Fruit fly (Drosophila melanogaster) whole organism, embryonic: Measurements from ENCODE around the gene CG5326.
A peak's percentile ranks its signal among the peaks of the same experiment; 100 is the strongest.

Experiments
- Adf1 ChIP-seq: fragments of 200-800 bp; sonication (Bioruptor generic); IDR thresholded peaks from 2 replicates; pipeline ENCODE4 v1.3.6; 2022; ENCODE audit warnings: missing biosample characterization, missing genetic modification characterization
- CG1024 ChIP-seq: fragments of 200-800 bp; sonication (Bioruptor generic); IDR thresholded peaks from 2 replicates; pipeline ENCODE4 v1.3.6; 2022; ENCODE audit warnings: missing biosample characterization, missing genetic modification characterization
- CG10543 ChIP-seq: fragments of 200-800 bp; sonication (Bioruptor generic); optimal IDR thresholded peaks from 3 replicates; lab custom pipeline; 2017; ENCODE audit warnings: missing biosample characterization, mild to moderate bottlenecking, missing genetic modification characterization, moderate library complexity
- CG10979 ChIP-seq: fragments of 200-800 bp; sonication (Bioruptor generic); optimal IDR thresholded peaks from 2 replicates; lab custom pipeline; 2018; ENCODE audit warnings: missing biosample characterization, mild to moderate bottlenecking, missing genetic modification characterization, moderate library complexity
- CG11723 ChIP-seq: fragments of 200-800 bp; sonication (Bioruptor generic); optimal IDR thresholded peaks from 2 replicates; lab custom pipeline; 2017; ENCODE audit warnings: missing biosample characterization, mild to moderate bottlenecking, missing genetic modification characterization
- CG12391 ChIP-seq: fragments of 200-800 bp; sonication (Bioruptor generic); optimal IDR thresholded peaks from 3 replicates; lab custom pipeline; 2018; ENCODE audit warnings: missing biosample characterization, mild to moderate bottlenecking, missing genetic modification characterization, moderate library complexity
- CG12744 ChIP-seq: fragments of 200-800 bp; sonication (Bioruptor generic); optimal IDR thresholded peaks from 2 replicates; lab custom pipeline; 2016; ENCODE audit warnings: missing biosample characterization, missing genetic modification characterization
- CG12769 ChIP-seq: fragments of 200-800 bp; sonication (Bioruptor generic); optimal IDR thresholded peaks from 2 replicates; lab custom pipeline; 2019; ENCODE audit warnings: missing biosample characterization, mild to moderate bottlenecking, missing genetic modification characterization, moderate library complexity
- CG14014 ChIP-seq: fragments of 200-800 bp; sonication (Bioruptor generic); IDR thresholded peaks from 2 replicates; pipeline ENCODE4 v1.3.6; 2022; ENCODE audit warnings: missing biosample characterization, missing genetic modification characterization
- CG15073 ChIP-seq: fragments of 200-800 bp; sonication (Bioruptor generic); optimal IDR thresholded peaks from 2 replicates; lab custom pipeline; 2016; ENCODE audit warnings: missing biosample characterization, missing genetic modification characterization
- CG1529 ChIP-seq: fragments of 200-800 bp; sonication (Bioruptor generic); optimal IDR thresholded peaks from 3 replicates; lab custom pipeline; 2018; ENCODE audit warnings: missing biosample characterization, missing genetic modification characterization
- CG15479 ChIP-seq: fragments of 200-800 bp; sonication (Bioruptor generic); optimal IDR thresholded peaks from 3 replicates; lab custom pipeline; 2019; ENCODE audit warnings: missing biosample characterization, mild to moderate bottlenecking, missing genetic modification characterization, moderate library complexity
- CG1603 ChIP-seq: fragments of 200-800 bp; sonication (Bioruptor generic); optimal IDR thresholded peaks from 2 replicates; lab custom pipeline; 2019; ENCODE audit warnings: missing biosample characterization, mild to moderate bottlenecking, missing genetic modification characterization, moderate library complexity
- CG1647 ChIP-seq: fragments of 200-800 bp; sonication (Bioruptor generic); optimal IDR thresholded peaks from 3 replicates; lab custom pipeline; 2016; ENCODE audit warnings: missing biosample characterization, missing genetic modification characterization
- CG17802 ChIP-seq: fragments of 200-800 bp; sonication (Bioruptor generic); optimal IDR thresholded peaks from 2 replicates; lab custom pipeline; 2018; ENCODE audit warnings: missing biosample characterization, mild to moderate bottlenecking, missing genetic modification characterization, moderate library complexity
- CG18599 ChIP-seq: fragments of 200-800 bp; sonication (Bioruptor generic); optimal IDR thresholded peaks from 3 replicates; lab custom pipeline; 2017; ENCODE audit warnings: missing biosample characterization, missing genetic modification characterization, mild to moderate bottlenecking, moderate library complexity, missing genetic modification reagents
- CG18764 ChIP-seq: fragments of 200-800 bp; sonication (Bioruptor generic); optimal IDR thresholded peaks from 3 replicates; lab custom pipeline; 2016; ENCODE audit warnings: missing biosample characterization, missing genetic modification characterization
- CG2202 ChIP-seq: fragments of 200-800 bp; sonication (Bioruptor generic); optimal IDR thresholded peaks from 2 replicates; lab custom pipeline; 2018; ENCODE audit warnings: missing biosample characterization, mild to moderate bottlenecking, missing genetic modification characterization
- CG2678 ChIP-seq: fragments of 200-800 bp; sonication (Bioruptor generic); optimal IDR thresholded peaks from 3 replicates; lab custom pipeline; 2019; ENCODE audit warnings: missing biosample characterization, mild to moderate bottlenecking, missing genetic modification characterization, moderate library complexity
- CG32767 ChIP-seq: fragments of 200-800 bp; sonication (Bioruptor generic); IDR thresholded peaks from 2 replicates; pipeline ENCODE4 v1.3.6; 2022; ENCODE audit warnings: missing biosample characterization, missing genetic modification characterization
- CG3407 ChIP-seq: fragments of 200-800 bp; sonication (Bioruptor generic); optimal IDR thresholded peaks from 2 replicates; lab custom pipeline; 2018; ENCODE audit warnings: missing biosample characterization, mild to moderate bottlenecking, missing genetic modification characterization
- CG42726 ChIP-seq: fragments of 200-800 bp; sonication (Bioruptor generic); IDR thresholded peaks from 2 replicates; pipeline ENCODE4 v1.3.6; 2022; ENCODE audit warnings: missing biosample characterization, missing genetic modification characterization; ENCODE audit not compliant: partially characterized antibody
- CG5180 ChIP-seq: fragments of 200-800 bp; sonication (Bioruptor generic); optimal IDR thresholded peaks from 3 replicates; lab custom pipeline; 2017; ENCODE audit warnings: missing biosample characterization, missing genetic modification characterization, mild to moderate bottlenecking, moderate library complexity, missing genetic modification reagents
- CG9817 ChIP-seq: fragments of 200-800 bp; sonication (Bioruptor generic); optimal IDR thresholded peaks from 2 replicates; lab custom pipeline; 2018; ENCODE audit warnings: missing biosample characterization, mild to moderate bottlenecking, missing genetic modification characterization, moderate library complexity
- CoRest ChIP-seq: fragments of 200-800 bp; sonication (Bioruptor generic); optimal IDR thresholded peaks from 3 replicates; lab custom pipeline; 2018; ENCODE audit warnings: missing biosample characterization, mild to moderate bottlenecking, missing genetic modification characterization, moderate library complexity
- Dref ChIP-seq: fragments of 200-800 bp; sonication (Bioruptor generic); IDR thresholded peaks from 2 replicates; pipeline ENCODE4 v1.3.6; 2022; ENCODE audit warnings: missing biosample characterization, missing genetic modification characterization
- E2f1 ChIP-seq: fragments of 200-800 bp; sonication (Bioruptor generic); IDR thresholded peaks from 2 replicates; pipeline ENCODE4 v1.3.6; 2022; ENCODE audit warnings: missing biosample characterization, missing genetic modification characterization
- Ets97D ChIP-seq: fragments of 200-800 bp; sonication (Bioruptor generic); optimal IDR thresholded peaks from 3 replicates; lab custom pipeline; 2016; ENCODE audit warnings: missing biosample characterization, missing genetic modification characterization
- HmgD ChIP-seq: fragments of 200-800 bp; sonication (Bioruptor generic); optimal IDR thresholded peaks from 3 replicates; lab custom pipeline; 2016; ENCODE audit warnings: missing biosample characterization, missing genetic modification characterization
- Kr ChIP-seq: fragments of 200-800 bp; sonication (Bioruptor generic); optimal IDR thresholded peaks from 2 replicates; lab custom pipeline; 2017; ENCODE audit warnings: missing biosample characterization, mild to moderate bottlenecking, missing genetic modification characterization
- MTF-1 ChIP-seq: fragments of 200-800 bp; sonication (Bioruptor generic); optimal IDR thresholded peaks from 2 replicates; lab custom pipeline; 2018; ENCODE audit warnings: missing biosample characterization, mild to moderate bottlenecking, missing genetic modification characterization, borderline replicate concordance
- PHDP ChIP-seq: fragments of 200-800 bp; sonication (Bioruptor generic); optimal IDR thresholded peaks from 3 replicates; lab custom pipeline; 2018; ENCODE audit warnings: missing biosample characterization, mild to moderate bottlenecking, missing genetic modification characterization, moderate library complexity
- Rx ChIP-seq: fragments of 200-800 bp; sonication (Bioruptor generic); IDR thresholded peaks from 2 replicates; pipeline ENCODE4 v1.3.6; 2022; ENCODE audit warnings: missing biosample characterization, missing genetic modification characterization
- Ssrp ChIP-seq: fragments of 200-800 bp; sonication (Bioruptor generic); optimal IDR thresholded peaks from 2 replicates; lab custom pipeline; 2018; ENCODE audit warnings: missing biosample characterization, mild to moderate bottlenecking, missing genetic modification characterization, moderate library complexity
- Stat92E ChIP-seq, 3 experiments: fragments of >200 bp in 2 of 3; fragments of 200-800 bp in 1 of 3; sonication (Bioruptor generic) in 1 of 3; optimal IDR thresholded peaks; 2 replicates each; lab custom pipeline; 2017 to 2019; ENCODE audit warnings: missing biosample characterization in 3 of 3, missing genetic modification characterization in 3 of 3, mild to moderate bottlenecking in 1 of 3, moderate library complexity in 1 of 3
- Vsx1 ChIP-seq: fragments of 200-800 bp; sonication (Bioruptor generic); optimal IDR thresholded peaks from 2 replicates; lab custom pipeline; 2017; ENCODE audit warnings: missing biosample characterization, mild to moderate bottlenecking, missing genetic modification characterization, missing genetic modification reagents
- amos ChIP-seq: fragments of 200-800 bp; sonication (Bioruptor generic); IDR thresholded peaks from 2 replicates; pipeline ENCODE4 v1.3.6; 2022; ENCODE audit warnings: missing biosample characterization, missing genetic modification characterization; ENCODE audit not compliant: partially characterized antibody
- ato ChIP-seq: fragments of 200-800 bp; sonication (Bioruptor generic); IDR thresholded peaks from 2 replicates; pipeline ENCODE4 v1.3.6; 2022; ENCODE audit warnings: missing biosample characterization, missing genetic modification characterization; ENCODE audit not compliant: partially characterized antibody
- ci ChIP-seq: fragments of 200-800 bp; sonication (Bioruptor generic); IDR thresholded peaks from 3 replicates; pipeline ENCODE4 v1.3.6; 2022; ENCODE audit warnings: missing biosample characterization, missing genetic modification characterization
- dan ChIP-seq: fragments of 200-800 bp; sonication (Bioruptor generic); IDR thresholded peaks from 2 replicates; pipeline ENCODE4 v1.3.6; 2022; ENCODE audit warnings: missing biosample characterization, missing genetic modification characterization
- dpn ChIP-seq, 2 experiments: fragments of 200-800 bp; sonication (Bioruptor generic); optimal IDR thresholded peaks; 3 replicates each; lab custom pipeline; 2016; ENCODE audit warnings: missing biosample characterization in 2 of 2, missing genetic modification characterization in 2 of 2
- gsb ChIP-seq: fragments of 200-800 bp; sonication (Bioruptor generic); IDR thresholded peaks from 2 replicates; pipeline ENCODE4 v1.3.6; 2022; ENCODE audit warnings: missing biosample characterization, missing genetic modification characterization
- hth ChIP-seq: fragments of >200 bp; optimal IDR thresholded peaks from 2 replicates; lab custom pipeline; 2017; ENCODE audit warnings: inconsistent platforms
- lilli ChIP-seq: fragments of 200-800 bp; sonication (Bioruptor generic); optimal IDR thresholded peaks from 3 replicates; lab custom pipeline; 2016; ENCODE audit warnings: missing biosample characterization, missing genetic modification characterization
- lola ChIP-seq, 3 experiments: fragments of >200 bp in 2 of 3; fragments of 200-800 bp in 1 of 3; sonication (Bioruptor generic) in 1 of 3; optimal IDR thresholded peaks; 2 replicates each; lab custom pipeline; 2017 to 2019; ENCODE audit warnings: missing biosample characterization in 3 of 3, missing genetic modification characterization in 3 of 3, mild to moderate bottlenecking in 1 of 3, moderate library complexity in 1 of 3
- lov ChIP-seq, 2 experiments: fragments of 200-800 bp in 1 of 2; fragments of >200 bp in 1 of 2; sonication (Bioruptor generic) in 1 of 2; IDR thresholded peaks in 1 of 2; optimal IDR thresholded peaks in 1 of 2; 2 replicates in 1 of 2; 3 replicates in 1 of 2; pipeline versions ENCODE4 v1.3.6 to Lab custom; 2017 to 2022; ENCODE audit warnings: missing biosample characterization in 1 of 2, missing genetic modification characterization in 1 of 2
- maf-S ChIP-seq: fragments of 200-800 bp; sonication (Bioruptor generic); optimal IDR thresholded peaks from 2 replicates; lab custom pipeline; 2016; ENCODE audit warnings: missing biosample characterization, missing genetic modification characterization
- mam ChIP-seq: fragments of 200-800 bp; sonication (Bioruptor generic); optimal IDR thresholded peaks from 3 replicates; lab custom pipeline; 2016; ENCODE audit warnings: missing biosample characterization, missing genetic modification characterization
- ranshi ChIP-seq: fragments of 200-800 bp; sonication (Bioruptor generic); IDR thresholded peaks from 2 replicates; pipeline ENCODE4 v1.3.6; 2022; ENCODE audit warnings: missing biosample characterization, missing genetic modification characterization
- shn ChIP-seq: fragments of 200-800 bp; sonication (Bioruptor generic); optimal IDR thresholded peaks from 3 replicates; lab custom pipeline; 2016; ENCODE audit warnings: missing biosample characterization, missing genetic modification characterization

CG5326 gene

dm6 chr3R:22589311-22589710, 49.6 kb upstream of the CG5326 start (continued):
- peak in 1 of 3 experiments; percentile 42 for TF ChIP-seq lola (GFP tag; optimal IDR thresholded peaks at IDR 0.05; lab: Kevin White, UChicago)
- peak; percentile 65 for TF ChIP-seq CG1529 (GFP tag; lab: Kevin White, UChicago)
- TF ChIP-seq Adf1 (GFP tag; lab: Robert Waterston, UW), result no peak
- peak; percentile 75 for TF ChIP-seq CG3407 (GFP tag; lab: Kevin White, UChicago)
- TF ChIP-seq CoRest (tag; lab: Kevin White, UChicago), result peak; percentile 4
- TF ChIP-seq E2f1 (GFP tag; lab: Robert Waterston, UW), result no peak
- no peak for TF ChIP-seq CG15073
- no peak for TF ChIP-seq mam (GFP tag; lab: Kevin White, UChicago)
- no peak for TF ChIP-seq Rx (GFP tag; lab: Robert Waterston, UW)
- no peak for TF ChIP-seq CG1647 (GFP tag; lab: Kevin White, UChicago)
- peak; percentile 65 for TF ChIP-seq CG2678 (tag; lab: Kevin White, UChicago)
- no peak for TF ChIP-seq amos (GFP tag; lab: Robert Waterston, UW)
- no peak for TF ChIP-seq ato (GFP tag; lab: Robert Waterston, UW)
- TF ChIP-seq PHDP, result peak; percentile 72
- TF ChIP-seq CG17802 (tag; lab: Kevin White, UChicago), result peak; percentile 26
- peak; percentile 12 for TF ChIP-seq Ssrp (tag; lab: Kevin White, UChicago)
- TF ChIP-seq CG11723 (GFP tag; lab: Kevin White, UChicago), result peak; percentile 8
- no peak for TF ChIP-seq CG32767 (GFP tag; lab: Robert Waterston, UW)
- TF ChIP-seq Dref (GFP tag; lab: Robert Waterston, UW), result no peak
- no peak for TF ChIP-seq ranshi
- TF ChIP-seq dan (GFP tag; lab: Robert Waterston, UW), result no peak
- TF ChIP-seq CG12769 (tag; lab: Kevin White, UChicago), result no peak
- TF ChIP-seq CG5180 (GFP tag; lab: Kevin White, UChicago), result peak; percentile 45
- peak in 1 of 2 experiments; percentile 6 for TF ChIP-seq dpn (GFP tag; optimal IDR thresholded peaks at IDR 0.05; lab: Kevin White, UChicago)
- peak; percentile 94 for TF ChIP-seq MTF-1 (GFP tag; lab: Kevin White, UChicago)
- peak; percentile 63; the same call in 1 of the 3 replicates for TF ChIP-seq ci (GFP tag; lab: Robert Waterston, UW)
- TF ChIP-seq maf-S (GFP tag; lab: Kevin White, UChicago), result no peak
- no peak for TF ChIP-seq shn (GFP tag; lab: Kevin White, UChicago)
- no peak for TF ChIP-seq Stat92E (GFP tag; optimal IDR thresholded peaks at IDR 0.05; lab: Kevin White, UChicago)
- TF ChIP-seq gsb (GFP tag; lab: Robert Waterston, UW), result no peak
- no peak for TF ChIP-seq lilli (GFP tag; lab: Kevin White, UChicago)
- peak; percentile 29 for TF ChIP-seq CG12391 (tag; lab: Kevin White, UChicago)
- no peak for TF ChIP-seq HmgD (GFP tag; lab: Kevin White, UChicago)
- TF ChIP-seq CG1024 (GFP tag; lab: Robert Waterston, UW), result no peak
- TF ChIP-seq CG10543, result no peak
- no peak for TF ChIP-seq CG12744 (GFP tag; lab: Kevin White, UChicago)
- no peak for TF ChIP-seq CG9817 (tag; lab: Kevin White, UChicago)
- TF ChIP-seq CG2202, result peak; percentile 44
- no peak for TF ChIP-seq Kr (GFP tag; lab: Kevin White, UChicago)
- no peak for TF ChIP-seq lov (optimal IDR thresholded peaks at IDR 0.05; lab: Kevin White, UChicago)
- TF ChIP-seq lov (GFP tag; IDR thresholded peaks at IDR 0.05; lab: Robert Waterston, UW), result 0 out of 3 replicates have a peak, but pooled peaks have one; percentile 47
- TF ChIP-seq CG18599, result no peak
- no peak for TF ChIP-seq Vsx1 (GFP tag; lab: Kevin White, UChicago)
- TF ChIP-seq CG14014, result no peak
- peak; percentile 32 for TF ChIP-seq CG18764 (GFP tag; lab: Kevin White, UChicago)
- no peak for TF ChIP-seq hth (lab: Kevin White, UChicago)
- TF ChIP-seq CG42726 (GFP tag; lab: Robert Waterston, UW), result no peak
- no peak for TF ChIP-seq Ets97D
- TF ChIP-seq CG15479 (GFP tag; lab: Kevin White, UChicago), result no peak
- TF ChIP-seq CG1603 (tag; lab: Kevin White, UChicago), result peak; percentile 80
- TF ChIP-seq CG10979 (tag; lab: Kevin White, UChicago), result peak; percentile 7
